Fruit fly (Drosophila melanogaster): ENCODE data around the gene Sec61gamma.

Gene Sec61gamma

dm6 chrX:19637002-19637420 is 6.1 kb upstream of the Sec61gamma start (continued):
- TF ChIP-seq fd59A (GFP tag; optimal IDR thresholded peaks at IDR 0.05) (no peak), CG10669 (GFP tag; optimal IDR thresholded peaks at IDR 0.05) (no peak), CG8319 (GFP tag; optimal IDR thresholded peaks at IDR 0.05) (no peak), salr (GFP tag; optimal IDR thresholded peaks at IDR 0.05) (no peak), CG34406 (GFP tag; optimal IDR thresholded peaks at IDR 0.05) (no peak), OdsH (GFP tag; optimal IDR thresholded peaks at IDR 0.05) (no peak), Smox (GFP tag; optimal IDR thresholded peaks at IDR 0.05) (no peak)

dm6 chrX:19637434-19638327 is 5.4 kb upstream of the Sec61gamma start:
- no peak for TF ChIP-seq lz (GFP tag; optimal IDR thresholded peaks at IDR 0.05)
- no peak for TF ChIP-seq Hr39 (GFP tag; optimal IDR thresholded peaks at IDR 0.05)
- no peak for TF ChIP-seq Lpt (GFP tag; optimal IDR thresholded peaks at IDR 0.05)
- TF ChIP-seq Eip78C (GFP tag) = peak; percentile 59
- no peak for TF ChIP-seq Sox102F (GFP tag; optimal IDR thresholded peaks at IDR 0.05)
- peak; percentile 19 for TF ChIP-seq Eip75B (GFP tag; optimal IDR thresholded peaks at IDR 0.05)
- peak in 1 of 2 experiments; percentile 1 for TF ChIP-seq ss (GFP tag; optimal IDR thresholded peaks at IDR 0.05)
- TF ChIP-seq Smox (GFP tag; optimal IDR thresholded peaks at IDR 0.05) = no peak
- no peak for TF ChIP-seq Eip93F (GFP tag; optimal IDR thresholded peaks at IDR 0.05)
- no peak for TF ChIP-seq CG34406 (GFP tag; optimal IDR thresholded peaks at IDR 0.05)
- no peak for TF ChIP-seq CG10631 (GFP tag; optimal IDR thresholded peaks at IDR 0.05)
- peak; percentile 30 for TF ChIP-seq CG16779 (tag; optimal IDR thresholded peaks at IDR 0.05)
- no peak for TF ChIP-seq CG9139 (GFP tag; optimal IDR thresholded peaks at IDR 0.05)
- TF ChIP-seq dac (GFP tag; optimal IDR thresholded peaks at IDR 0.05) = no peak
- 0 out of 3 replicates have a peak, but pooled peaks have one; percentile 6 for TF ChIP-seq eg (GFP tag; IDR thresholded peaks at IDR 0.05)
- 0 out of 3 replicates have a peak, but pooled peaks have one; percentile 18 for TF ChIP-seq CG8119 (GFP tag; IDR thresholded peaks at IDR 0.05)
- TF ChIP-seq net (GFP tag; optimal IDR thresholded peaks at IDR 0.05) = peak; percentile 14
- TF ChIP-seq vri (GFP tag; optimal IDR thresholded peaks at IDR 0.05) = no peak
- TF ChIP-seq CG3032 (tag; optimal IDR thresholded peaks at IDR 0.05) = no peak
- TF ChIP-seq cyc (GFP tag; optimal IDR thresholded peaks at IDR 0.05) = no peak
- peak; percentile 16; the same call in 1 of the 3 replicates for TF ChIP-seq CG6163 (GFP tag; IDR thresholded peaks at IDR 0.05)
- no peak for TF ChIP-seq CG6854 (GFP tag; optimal IDR thresholded peaks at IDR 0.05)
- peak; percentile 15 for TF ChIP-seq CG6808 (GFP tag; optimal IDR thresholded peaks at IDR 0.05)

dm6 chrX:19638328-19638940 is 4.7 kb upstream of the Sec61gamma start, which contains the start of gene Rcd-1:
Gene Rcd-1 (plus strand): TSS chrX:19638767.
- TF ChIP-seq Eip78C (GFP tag) (peak; percentile 68), Ets21C (GFP tag; optimal IDR thresholded peaks at IDR 0.05) (no peak), fkh (GFP tag; optimal IDR thresholded peaks at IDR 0.05) (peak; percentile 90), pdm3 (GFP tag; optimal IDR thresholded peaks at IDR 0.05) (no peak), CG11762 (GFP tag; optimal IDR thresholded peaks at IDR 0.05; ENCODE audit: insufficient read depth) (no peak), ss (GFP tag; optimal IDR thresholded peaks at IDR 0.05) (peak in 1 of 2 experiments; percentile 12), cyc (GFP tag; optimal IDR thresholded peaks at IDR 0.05) (no peak)

- TF ChIP-seq CG1621 (tag; optimal IDR thresholded peaks at IDR 0.05) (no peak), Eip78C (GFP tag) (peak; percentile 68), topi (GFP tag; optimal IDR thresholded peaks at IDR 0.05) (no peak), Sox15 (GFP tag; optimal IDR thresholded peaks at IDR 0.05) (no peak), ss (GFP tag; optimal IDR thresholded peaks at IDR 0.05) (peak in 1 of 2 experiments; percentile 20), Ets21C (GFP tag; optimal IDR thresholded peaks at IDR 0.05) (no peak), cyc (GFP tag; optimal IDR thresholded peaks at IDR 0.05) (no peak), vri (GFP tag; optimal IDR thresholded peaks at IDR 0.05) (no peak)
Observed at dm6 chrX:19640707-19641248, 2.3 kb upstream of the Sec61gamma start.
